In genomic region chr3R:24252494-24252893, dm6 we compare ENCODE assay signal across 1 fruit fly cellular context.
A peak's percentile ranks its signal among the peaks of the same experiment; 100 is the strongest.
TF ChIP-seq lines count a peak whose summit lies in the region.

Gene beta-PheRS (minus strand): TSS chr3R:24252679.

TF ChIP-seq in whole organism, embryonic, 481 proteins besides CTCF, POLR2A, EP300 and RAD21 (continued from another document):
- TF ChIP-seq CG3847 (GFP tag; IDR thresholded peaks at IDR 0.05; lab: Robert Waterston, UW): peak; percentile 85
- peak; percentile 19 for TF ChIP-seq fd3F (GFP tag; optimal IDR thresholded peaks at IDR 0.05; lab: Kevin White, UChicago)
- TF ChIP-seq Antp (GFP tag; optimal IDR thresholded peaks at IDR 0.05; lab: Kevin White, UChicago): peak; percentile 74
- TF ChIP-seq CG42726 (GFP tag; IDR thresholded peaks at IDR 0.05; lab: Robert Waterston, UW; ENCODE audit: partially characterized antibody): peak; percentile 97
- TF ChIP-seq salm (tag; optimal IDR thresholded peaks at IDR 0.05; lab: Kevin White, UChicago): no peak
- no peak for TF ChIP-seq sr (GFP tag; IDR thresholded peaks at IDR 0.05; lab: Robert Waterston, UW)
- TF ChIP-seq Dek (tag; optimal IDR thresholded peaks at IDR 0.05; lab: Kevin White, UChicago): no peak
- peak; percentile 78 for TF ChIP-seq CG32532 (GFP tag; IDR thresholded peaks at IDR 0.05; lab: Robert Waterston, UW)
- TF ChIP-seq CG10565 (GFP tag; optimal IDR thresholded peaks at IDR 0.05; lab: Kevin White, UChicago): no peak
- 0 out of 2 replicates have a peak, but pooled peaks have one; percentile 27 for TF ChIP-seq Xrp1 (GFP tag; IDR thresholded peaks at IDR 0.05; lab: Robert Waterston, UW)
- peak; percentile 57 for TF ChIP-seq repo (GFP tag; optimal IDR thresholded peaks at IDR 0.05; lab: Kevin White, UChicago)
- TF ChIP-seq wek (GFP tag; optimal IDR thresholded peaks at IDR 0.05; lab: Kevin White, UChicago): peak; percentile 23
- TF ChIP-seq mld (GFP tag; IDR thresholded peaks at IDR 0.05; lab: Robert Waterston, UW; ENCODE audit: partially characterized antibody): peak; percentile 64
- TF ChIP-seq CG12104 (GFP tag; optimal IDR thresholded peaks at IDR 0.05; lab: Kevin White, UChicago): no peak
- no peak for TF ChIP-seq CG4424 (GFP tag; optimal IDR thresholded peaks at IDR 0.05; lab: Kevin White, UChicago)
- peak; percentile 42 for TF ChIP-seq CG10979 (tag; optimal IDR thresholded peaks at IDR 0.05; lab: Kevin White, UChicago)
- peak; percentile 26 for TF ChIP-seq CG1602 (GFP tag; optimal IDR thresholded peaks at IDR 0.05; lab: Kevin White, UChicago)
- no peak for TF ChIP-seq so (GFP tag; IDR thresholded peaks at IDR 0.05; lab: Robert Waterston, UW)
- TF ChIP-seq CG9817 (tag; optimal IDR thresholded peaks at IDR 0.05; lab: Kevin White, UChicago): peak; percentile 65
- TF ChIP-seq Oaz (GFP tag; IDR thresholded peaks at IDR 0.05; lab: Robert Waterston, UW): no peak
- TF ChIP-seq pros (GFP tag; optimal IDR thresholded peaks at IDR 0.05; lab: Kevin White, UChicago): no peak
- peak; percentile 32; the same call in 1 of the 2 replicates for TF ChIP-seq CG11247 (GFP tag; IDR thresholded peaks at IDR 0.05; lab: Robert Waterston, UW)
- TF ChIP-seq CG3995 (GFP tag; optimal IDR thresholded peaks at IDR 0.05; lab: Kevin White, UChicago): peak; percentile 83
- no peak for TF ChIP-seq CG10462 (GFP tag; optimal IDR thresholded peaks at IDR 0.05; lab: Kevin White, UChicago)
- TF ChIP-seq CG12071 (GFP tag; optimal IDR thresholded peaks at IDR 0.05; lab: Kevin White, UChicago): no peak
- TF ChIP-seq Gsc (GFP tag; IDR thresholded peaks at IDR 0.05; lab: Robert Waterston, UW): no peak
- TF ChIP-seq Opbp (GFP tag; IDR thresholded peaks at IDR 0.05; lab: Robert Waterston, UW; ENCODE audit: partially characterized antibody): peak; percentile 94
- TF ChIP-seq bbx (GFP tag; IDR thresholded peaks at IDR 0.05; lab: Robert Waterston, UW; ENCODE audit: partially characterized antibody): peak; percentile 92
- TF ChIP-seq CG10267 (tag; optimal IDR thresholded peaks at IDR 0.05; lab: Kevin White, UChicago): peak; percentile 84
- TF ChIP-seq CG16815 (GFP tag; optimal IDR thresholded peaks at IDR 0.05; lab: Kevin White, UChicago): peak; percentile 3
- TF ChIP-seq schlank (tag; optimal IDR thresholded peaks at IDR 0.05; lab: Kevin White, UChicago): no peak
- TF ChIP-seq ci (GFP tag; IDR thresholded peaks at IDR 0.05; lab: Robert Waterston, UW): peak; percentile 79
- no peak for TF ChIP-seq lov (optimal IDR thresholded peaks at IDR 0.05; lab: Kevin White, UChicago)
- 0 out of 3 replicates have a peak, but pooled peaks have one; percentile 31 for TF ChIP-seq lov (GFP tag; IDR thresholded peaks at IDR 0.05; lab: Robert Waterston, UW)
- no peak for TF ChIP-seq corto (GFP tag; optimal IDR thresholded peaks at IDR 0.05; lab: Kevin White, UChicago)
- peak; percentile 16; the same call in 1 of the 3 replicates for TF ChIP-seq CG14050 (GFP tag; IDR thresholded peaks at IDR 0.05; lab: Robert Waterston, UW)
- TF ChIP-seq CG13287 (GFP tag; IDR thresholded peaks at IDR 0.05; lab: Robert Waterston, UW; ENCODE audit: partially characterized antibody): peak; percentile 97
- peak; percentile 30 for TF ChIP-seq CG34376 (GFP tag; optimal IDR thresholded peaks at IDR 0.05; lab: Kevin White, UChicago)
- no peak for TF ChIP-seq CG8089 (GFP tag; optimal IDR thresholded peaks at IDR 0.05; lab: Kevin White, UChicago)
- no peak for TF ChIP-seq CG18262 (tag; optimal IDR thresholded peaks at IDR 0.05; lab: Kevin White, UChicago)
- no peak for TF ChIP-seq sd (tag; optimal IDR thresholded peaks at IDR 0.05; lab: Kevin White, UChicago)
- TF ChIP-seq CG18011 (GFP tag; optimal IDR thresholded peaks at IDR 0.05; lab: Kevin White, UChicago): no peak
- TF ChIP-seq CG11695 (GFP tag; IDR thresholded peaks at IDR 0.05; lab: Robert Waterston, UW): no peak
- peak; percentile 9; the same call in 1 of the 2 replicates for TF ChIP-seq ttk (GFP tag; IDR thresholded peaks at IDR 0.05; lab: Robert Waterston, UW)
- no peak for TF ChIP-seq Kr (GFP tag; optimal IDR thresholded peaks at IDR 0.05; lab: Kevin White, UChicago)
- no peak for TF ChIP-seq Vsx1 (GFP tag; optimal IDR thresholded peaks at IDR 0.05; lab: Kevin White, UChicago)
- no peak for TF ChIP-seq CG13123 (GFP tag; optimal IDR thresholded peaks at IDR 0.05; lab: Kevin White, UChicago)
- no peak for TF ChIP-seq unpg (GFP tag; optimal IDR thresholded peaks at IDR 0.05; lab: Kevin White, UChicago)
- TF ChIP-seq tna (GFP tag; IDR thresholded peaks at IDR 0.05; lab: Robert Waterston, UW; ENCODE audit: partially characterized antibody): peak; percentile 80
- TF ChIP-seq CG43689 (GFP tag; IDR thresholded peaks at IDR 0.05; lab: Robert Waterston, UW): no peak
- no peak for TF ChIP-seq CG15011 (GFP tag; optimal IDR thresholded peaks at IDR 0.05; lab: Kevin White, UChicago)
- peak; percentile 84 for TF ChIP-seq HLH4C (GFP tag; IDR thresholded peaks at IDR 0.05; lab: Robert Waterston, UW; ENCODE audit: partially characterized antibody)
- TF ChIP-seq CG17328 (GFP tag; IDR thresholded peaks at IDR 0.05; lab: Robert Waterston, UW): no peak; the same call in 1 of the 2 replicates
- TF ChIP-seq da (GFP tag; optimal IDR thresholded peaks at IDR 0.05; lab: Kevin White, UChicago): no peak
- no peak for TF ChIP-seq Jarid2 (GFP tag; optimal IDR thresholded peaks at IDR 0.05; lab: Kevin White, UChicago)
- TF ChIP-seq CG6254 (GFP tag; optimal IDR thresholded peaks at IDR 0.05; lab: Kevin White, UChicago): no peak
- no peak for TF ChIP-seq ab (GFP tag; optimal IDR thresholded peaks at IDR 0.05; lab: Kevin White, UChicago)
- no peak for TF ChIP-seq Neu2 (GFP tag; optimal IDR thresholded peaks at IDR 0.05; lab: Kevin White, UChicago; ENCODE audit: borderline replicate concordance)
- no peak for TF ChIP-seq ewg (GFP tag; optimal IDR thresholded peaks at IDR 0.05; lab: Kevin White, UChicago)
- TF ChIP-seq Poxn (GFP tag; IDR thresholded peaks at IDR 0.05; lab: Robert Waterston, UW): no peak
- no peak for TF ChIP-seq CG4404 (GFP tag; IDR thresholded peaks at IDR 0.05; lab: Robert Waterston, UW)
- TF ChIP-seq CG14965 (GFP tag; optimal IDR thresholded peaks at IDR 0.05; lab: Kevin White, UChicago; ENCODE audit: borderline replicate concordance): no peak
- TF ChIP-seq CG8290 (GFP tag; optimal IDR thresholded peaks at IDR 0.05; lab: Kevin White, UChicago): peak; percentile 88
- peak in 1 of 2 experiments; percentile 80 for TF ChIP-seq CG8290 (tag; optimal IDR thresholded peaks at IDR 0.05; lab: Kevin White, UChicago)
- TF ChIP-seq lola (GFP tag; optimal IDR thresholded peaks at IDR 0.05; lab: Kevin White, UChicago): peak in 1 of 3 experiments; percentile 7
- peak; percentile 53 for TF ChIP-seq jumu (GFP tag; optimal IDR thresholded peaks at IDR 0.05; lab: Kevin White, UChicago)
- TF ChIP-seq Side (GFP tag; optimal IDR thresholded peaks at IDR 0.05; lab: Kevin White, UChicago): peak; percentile 64
- TF ChIP-seq amos (GFP tag; IDR thresholded peaks at IDR 0.05; lab: Robert Waterston, UW; ENCODE audit: partially characterized antibody): peak; percentile 97
- TF ChIP-seq fd64A (GFP tag; optimal IDR thresholded peaks at IDR 0.05; lab: Kevin White, UChicago): no peak
- TF ChIP-seq gcm2 (GFP tag; optimal IDR thresholded peaks at IDR 0.05; lab: Kevin White, UChicago): no peak
- no peak for TF ChIP-seq CG13894 (tag; optimal IDR thresholded peaks at IDR 0.05; lab: Kevin White, UChicago)
- TF ChIP-seq tx (GFP tag; optimal IDR thresholded peaks at IDR 0.05; lab: Kevin White, UChicago): no peak
